Fruit fly (Drosophila melanogaster): ENCODE results near the gene Atg2.

DNA sequence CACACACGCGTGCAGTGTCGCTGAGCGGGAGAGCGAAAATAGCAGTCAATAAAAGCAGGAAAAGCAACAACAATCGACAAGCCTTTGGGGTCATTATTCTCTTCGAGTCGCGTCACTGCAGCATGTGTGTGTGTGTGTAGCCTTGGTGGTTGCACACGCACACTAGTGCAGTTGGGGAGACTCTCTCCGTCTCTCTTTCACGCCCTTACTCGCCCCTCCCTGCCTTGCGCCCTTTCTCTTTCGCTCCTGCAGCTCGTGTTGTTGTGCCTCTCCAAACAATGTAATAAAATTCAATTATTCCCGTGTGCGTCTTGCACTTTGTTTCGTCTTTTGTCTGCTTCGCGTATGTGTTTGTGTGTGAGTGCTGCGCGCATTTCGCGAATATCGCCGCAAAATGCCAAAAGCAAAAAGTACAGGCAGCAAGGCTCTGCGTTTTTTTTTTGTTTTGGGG is 49.4 kb downstream of the Atg2 start:
- TF ChIP-seq Hr96 (GFP tag; optimal IDR thresholded peaks at IDR 0.05) (no peak), tj (GFP tag; optimal IDR thresholded peaks at IDR 0.05) (no peak), CG11617 (GFP tag; optimal IDR thresholded peaks at IDR 0.05) (no peak), CG12768 (GFP tag; optimal IDR thresholded peaks at IDR 0.05) (no peak)

All from whole organism, adult.